Worm (Caenorhabditis elegans) whole organism, L2 larva: Measurements from ENCODE around the gene srbc-14.

Source experiments
- nhr-10 ChIP-seq: sonication (generic microtip); optimal IDR thresholded peaks from 2 replicates; lab custom pipeline; 2017; ENCODE audit warnings: missing biosample characterization, missing genetic modification characterization
- nhr-237 ChIP-seq: fragments of 150-350 bp; optimal IDR thresholded peaks from 2 replicates; lab custom pipeline; 2014; ENCODE audit warnings: missing biosample characterization, missing genetic modification characterization
- nhr-6 ChIP-seq: fragments of 150-350 bp; optimal IDR thresholded peaks from 2 replicates; lab custom pipeline; 2014; ENCODE audit warnings: missing biosample characterization, missing genetic modification characterization
- zag-1 ChIP-seq: fragments of 150-350 bp; optimal IDR thresholded peaks from 2 replicates; lab custom pipeline; 2014; ENCODE audit warnings: missing biosample characterization, missing genetic modification characterization
- ztf-11 ChIP-seq: sonication (generic microtip); optimal IDR thresholded peaks from 2 replicates; lab custom pipeline; 2017; ENCODE audit warnings: missing biosample characterization, missing genetic modification characterization

DNA sequence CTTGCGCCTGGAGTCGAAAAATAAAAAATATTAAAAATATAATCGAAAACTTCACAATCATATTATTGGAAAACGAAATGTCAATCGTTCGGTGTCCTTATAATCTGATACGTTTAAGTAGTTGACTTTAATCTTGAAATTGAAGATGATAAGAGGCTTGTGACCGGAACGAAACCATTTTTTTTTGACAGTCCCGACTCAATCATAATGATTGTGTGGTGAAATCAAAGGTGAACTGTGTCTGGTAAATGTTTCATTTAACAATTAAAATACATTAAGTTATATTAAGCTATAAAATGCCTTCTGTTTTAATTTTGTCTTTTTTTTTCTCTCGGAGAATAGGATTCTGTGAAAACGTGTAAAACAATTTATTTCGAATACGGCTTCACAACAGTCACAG, 6.4 kb upstream of the srbc-14 start, which contains the start of gene T05E12.3:
- TF ChIP-seq nhr-6 (tag; lab: Kevin White, UChicago), result no peak
- no peak for TF ChIP-seq ztf-11 (tag; lab: Kevin White, UChicago)
- TF ChIP-seq zag-1 (tag; lab: Kevin White, UChicago), result no peak
- TF ChIP-seq nhr-237, result no peak
- TF ChIP-seq nhr-10, result no peak
